Fruit fly (Drosophila melanogaster): ENCODE results near the gene MBD-like.

The MBD-like gene

dm6 chr3R:9593408-9594250, 34.1 kb downstream of the MBD-like start (continued):
- peak; percentile 57 for TF ChIP-seq CG7368 (GFP tag; optimal IDR thresholded peaks at IDR 0.05)
- TF ChIP-seq CG16779 (tag; optimal IDR thresholded peaks at IDR 0.05): peak; percentile 48
- peak; percentile 82 for TF ChIP-seq dsx (GFP tag; optimal IDR thresholded peaks at IDR 0.05; ENCODE audit: poor library complexity, severe bottlenecking)
- TF ChIP-seq Ets21C (GFP tag; optimal IDR thresholded peaks at IDR 0.05): no peak
- TF ChIP-seq CG10669 (GFP tag; optimal IDR thresholded peaks at IDR 0.05): peak; percentile 79
- peak; percentile 45 for TF ChIP-seq acj6 (GFP tag; optimal IDR thresholded peaks at IDR 0.05)
- TF ChIP-seq CG34406 (GFP tag; optimal IDR thresholded peaks at IDR 0.05): peak; percentile 37
- peak; percentile 90 for TF ChIP-seq CG15336 (GFP tag; IDR thresholded peaks at IDR 0.05)
- peak; percentile 38 to 78 for TF ChIP-seq salr (GFP tag; optimal IDR thresholded peaks at IDR 0.05)

- TF ChIP-seq CG4318 (GFP tag; optimal IDR thresholded peaks at IDR 0.05): no peak
- peak; percentile 34 for TF ChIP-seq CG8632 (GFP tag; optimal IDR thresholded peaks at IDR 0.05)
- TF ChIP-seq CG11902 (GFP tag; optimal IDR thresholded peaks at IDR 0.05): peak; percentile 3
- peak in 1 of 2 experiments; percentile 11 for TF ChIP-seq salr (GFP tag; optimal IDR thresholded peaks at IDR 0.05)
- TF ChIP-seq achi (GFP tag; optimal IDR thresholded peaks at IDR 0.05): peak; percentile 37
- TF ChIP-seq Blimp-1 (GFP tag; optimal IDR thresholded peaks at IDR 0.05): no peak
- TF ChIP-seq Hr4 (GFP tag; optimal IDR thresholded peaks at IDR 0.05): peak; percentile 61
- peak; percentile 29 for TF ChIP-seq Sox14 (GFP tag; optimal IDR thresholded peaks at IDR 0.05)
- TF ChIP-seq net (GFP tag; optimal IDR thresholded peaks at IDR 0.05): peak; percentile 30
- TF ChIP-seq Ets21C (GFP tag; optimal IDR thresholded peaks at IDR 0.05): no peak
- no peak for TF ChIP-seq CG6854 (GFP tag; optimal IDR thresholded peaks at IDR 0.05)
- TF ChIP-seq Ets96B (tag; optimal IDR thresholded peaks at IDR 0.05): peak; percentile 23
- TF ChIP-seq pdm3 (GFP tag; optimal IDR thresholded peaks at IDR 0.05): no peak
- TF ChIP-seq CG10669 (GFP tag; optimal IDR thresholded peaks at IDR 0.05): peak; percentile 16
- peak; percentile 65 for TF ChIP-seq CG6808 (GFP tag; optimal IDR thresholded peaks at IDR 0.05)
- TF ChIP-seq CG11762 (GFP tag; optimal IDR thresholded peaks at IDR 0.05; ENCODE audit: insufficient read depth): no peak
- no peak for TF ChIP-seq Gug (GFP tag; IDR thresholded peaks at IDR 0.05)
- TF ChIP-seq CG10631 (GFP tag; optimal IDR thresholded peaks at IDR 0.05): peak; percentile 59
- no peak for TF ChIP-seq CG3919 (GFP tag; optimal IDR thresholded peaks at IDR 0.05)
- peak; percentile 12 for TF ChIP-seq CG3032 (tag; optimal IDR thresholded peaks at IDR 0.05)
- no peak for TF ChIP-seq Sox102F (GFP tag; optimal IDR thresholded peaks at IDR 0.05)
- TF ChIP-seq Eip93F (GFP tag; optimal IDR thresholded peaks at IDR 0.05): no peak
- no peak for TF ChIP-seq lz (GFP tag; optimal IDR thresholded peaks at IDR 0.05)
- peak in 1 of 2 experiments; percentile 32 for TF ChIP-seq ss (GFP tag; optimal IDR thresholded peaks at IDR 0.05)
- TF ChIP-seq spab (GFP tag; optimal IDR thresholded peaks at IDR 0.05): peak; percentile 61
- TF ChIP-seq Sox15 (GFP tag; optimal IDR thresholded peaks at IDR 0.05): no peak
- TF ChIP-seq Eip78C (GFP tag): peak; percentile 37
- no peak for TF ChIP-seq fd85E (GFP tag; optimal IDR thresholded peaks at IDR 0.05)
- TF ChIP-seq CG15336 (GFP tag; IDR thresholded peaks at IDR 0.05): 0 out of 2 replicates have a peak, but pooled peaks have one; percentile 4
- TF ChIP-seq OdsH (GFP tag; optimal IDR thresholded peaks at IDR 0.05): peak; percentile 55
- TF ChIP-seq acj6 (GFP tag; optimal IDR thresholded peaks at IDR 0.05): peak; percentile 47
- peak; percentile 10 for TF ChIP-seq Eip75B (GFP tag; optimal IDR thresholded peaks at IDR 0.05)
- TF ChIP-seq CG32006 (GFP tag; optimal IDR thresholded peaks at IDR 0.05): peak; percentile 82
- no peak for TF ChIP-seq CG1621 (tag; optimal IDR thresholded peaks at IDR 0.05)
- TF ChIP-seq CG6792 (GFP tag; optimal IDR thresholded peaks at IDR 0.05): peak; percentile 27
- peak; percentile 58 for TF ChIP-seq fd59A (GFP tag; optimal IDR thresholded peaks at IDR 0.05)
- no peak for TF ChIP-seq esn (GFP tag; optimal IDR thresholded peaks at IDR 0.05)
- TF ChIP-seq Lpt (GFP tag; optimal IDR thresholded peaks at IDR 0.05): peak; percentile 13
- TF ChIP-seq CG6276 (GFP tag; optimal IDR thresholded peaks at IDR 0.05): peak; percentile 58
Measured at dm6 chr3R:9594251-9594581, 34.7 kb downstream of the MBD-like start.
